Worm (Caenorhabditis elegans): ENCODE measurements around the gene C02B10.4.
A peak's percentile ranks its signal among the peaks of the same experiment; 100 is the strongest.

The C02B10.4 gene

ce11 chrIV:5086961-5087326, 4.4 kb upstream of the C02B10.4 start (continued):
- TF ChIP-seq R02D3.7 (tag; optimal IDR thresholded peaks at IDR 0.05) (no peak), ces-1 (GFP tag; optimal IDR thresholded peaks at IDR 0.05) (no peak), spr-3 (GFP tag; optimal IDR thresholded peaks at IDR 0.05) (no peak), hmg-1.1 (GFP tag; IDR thresholded peaks at IDR 0.05) (no peak), F49E8.2 (tag; optimal IDR thresholded peaks at IDR 0.05; ENCODE audit: borderline replicate concordance) (no peak), nhr-42 (GFP tag; IDR thresholded peaks at IDR 0.05) (no peak), php-3 (GFP tag; IDR thresholded peaks at IDR 0.05) (no peak), egl-43 (GFP tag; IDR thresholded peaks at IDR 0.05) (peak; percentile 18), lim-7 (GFP tag; IDR thresholded peaks at IDR 0.05) (no peak), ama-1 (optimal IDR thresholded peaks at IDR 0.05) (peak; percentile 4), snpc-1.2 (GFP tag; IDR thresholded peaks at IDR 0.05) (peak; percentile 11; the same call in 1 of the 2 replicates), T26A8.4 (GFP tag; IDR thresholded peaks at IDR 0.05) (no peak; the same call in 1 of the 2 replicates), zag-1 (tag; optimal IDR thresholded peaks at IDR 0.05) (no peak), sdz-12 (GFP tag; optimal IDR thresholded peaks at IDR 0.05) (no peak), nhr-48 (tag; optimal IDR thresholded peaks at IDR 0.05) (no peak), ctbp-1 (GFP tag; IDR thresholded peaks at IDR 0.05) (no peak), mxl-3 (GFP tag; optimal IDR thresholded peaks at IDR 0.05) (no peak), zip-11 (GFP tag; IDR thresholded peaks at IDR 0.05) (no peak), tag-97 (GFP tag; IDR thresholded peaks at IDR 0.05) (no peak), mep-1 (tag; optimal IDR thresholded peaks at IDR 0.05) (no peak), nhr-25 (tag; optimal IDR thresholded peaks at IDR 0.05; ENCODE audit: borderline replicate concordance, insufficient read depth) (no peak), dve-1 (tag; optimal IDR thresholded peaks at IDR 0.05; ENCODE audit: insufficient read depth) (no peak), ceh-32 (tag; optimal IDR thresholded peaks at IDR 0.05; ENCODE audit: poor library complexity) (no peak), nhr-10 (tag; optimal IDR thresholded peaks at IDR 0.05) (no peak), daf-8 (GFP tag; IDR thresholded peaks at IDR 0.05) (no peak), dmd-6 (GFP tag; IDR thresholded peaks at IDR 0.05) (peak; percentile 12; the same call in 1 of the 2 replicates), F44E2.7 (GFP tag; IDR thresholded peaks at IDR 0.05) (no peak), ztf-7 (tag; optimal IDR thresholded peaks at IDR 0.05) (no peak), mxl-2 (GFP tag; conservative IDR thresholded peaks at IDR 0.05) (no peak), D1046.2 (GFP tag; IDR thresholded peaks at IDR 0.05) (0 out of 2 replicates have a peak, but pooled peaks have one; percentile 8), dmd-8 (GFP tag; IDR thresholded peaks at IDR 0.05) (0 out of 2 replicates have a peak, but pooled peaks have one; percentile 37), fos-1 (tag; optimal IDR thresholded peaks at IDR 0.05) (no peak), nhr-76 (tag; optimal IDR thresholded peaks at IDR 0.05) (no peak), T20F7.1 (GFP tag; optimal IDR thresholded peaks at IDR 0.05) (no peak), mdt-29 (GFP tag; IDR thresholded peaks at IDR 0.05) (no peak), nhr-41 (GFP tag; IDR thresholded peaks at IDR 0.05) (no peak), egl-27 (tag; optimal IDR thresholded peaks at IDR 0.05) (no peak), lin-29 (GFP tag; IDR thresholded peaks at IDR 0.05) (no peak), duxl-1 (tag; optimal IDR thresholded peaks at IDR 0.05; ENCODE audit: poor library complexity) (no peak), Y75B8A.6 (GFP tag; IDR thresholded peaks at IDR 0.05) (0 out of 2 replicates have a peak, but pooled peaks have one; percentile 9), madf-5 (GFP tag; IDR thresholded peaks at IDR 0.05) (no peak), saeg-2 (GFP tag; IDR thresholded peaks at IDR 0.05) (0 out of 2 replicates have a peak, but pooled peaks have one; percentile 14), snpc-4 (tag; optimal IDR thresholded peaks at IDR 0.05) (no peak), zfp-2 (tag; optimal IDR thresholded peaks at IDR 0.05) (no peak), skn-1 (tag; optimal IDR thresholded peaks at IDR 0.05) (no peak)
